Worm (Caenorhabditis elegans) whole organism, young adult: ENCODE data around the gene C16C10.13.

ENCODE experiments used
- Y67H2A.10 ChIP-seq: fragments of 200-800 bp; sonication (Bioruptor generic); conservative IDR thresholded peaks from 2 replicates; pipeline ENCODE4 v1.3.6; 2022; ENCODE audit warnings: missing genetic modification reagents, missing genetic modification characterization, missing compliant biosample characterization
- hmg-1.2 ChIP-seq: fragments of 200-800 bp; sonication (Bioruptor generic); IDR thresholded peaks from 2 replicates; pipeline ENCODE4 v1.3.6; 2022; ENCODE audit warnings: missing genetic modification reagents, missing genetic modification characterization, missing compliant biosample characterization
- nhr-179 ChIP-seq: sonication (generic microtip); optimal IDR thresholded peaks from 2 replicates; lab custom pipeline; 2016; ENCODE audit warnings: mild to moderate bottlenecking, missing genetic modification characterization, missing compliant biosample characterization
- snpc-1.3 ChIP-seq: sonication (generic microtip); optimal IDR thresholded peaks from 2 replicates; lab custom pipeline; 2017; ENCODE audit warnings: missing genetic modification characterization, mild to moderate bottlenecking, missing compliant biosample characterization, antibody characterized with exemption, moderate library complexity, missing genotype, missing genetic modification reagents; ENCODE audit not compliant: insufficient read depth

DNA sequence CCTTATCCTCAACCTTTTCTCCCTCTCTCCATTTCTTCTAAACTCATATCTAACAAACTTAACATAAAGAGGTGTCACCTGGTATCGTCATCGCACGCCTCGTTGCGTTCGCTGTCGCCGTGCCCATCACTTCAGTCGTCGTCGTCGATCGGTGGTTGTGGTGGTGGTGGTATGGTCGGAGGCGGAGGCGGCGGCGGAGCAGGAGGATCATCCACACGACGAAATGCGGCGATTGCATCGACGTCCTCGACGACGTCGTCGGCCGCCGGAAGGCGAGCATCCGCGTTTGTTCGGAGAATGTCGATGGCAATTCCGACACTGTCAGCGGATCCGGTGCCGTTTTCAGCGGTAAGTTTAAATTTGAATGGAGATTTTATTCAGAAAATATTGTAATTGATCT lies 42.2 kb upstream of the C16C10.13 start:
- TF ChIP-seq nhr-179 (tag; lab: Kevin White, UChicago) (no peak), Y67H2A.10 (GFP tag; lab: Robert Waterston, UW) (no peak), hmg-1.2 (GFP tag; lab: Robert Waterston, UW) (no peak), snpc-1.3 (tag; lab: Kevin White, UChicago) (no peak)
